Fruit fly (Drosophila melanogaster): ENCODE data around the gene btl.

The btl gene

DNA sequence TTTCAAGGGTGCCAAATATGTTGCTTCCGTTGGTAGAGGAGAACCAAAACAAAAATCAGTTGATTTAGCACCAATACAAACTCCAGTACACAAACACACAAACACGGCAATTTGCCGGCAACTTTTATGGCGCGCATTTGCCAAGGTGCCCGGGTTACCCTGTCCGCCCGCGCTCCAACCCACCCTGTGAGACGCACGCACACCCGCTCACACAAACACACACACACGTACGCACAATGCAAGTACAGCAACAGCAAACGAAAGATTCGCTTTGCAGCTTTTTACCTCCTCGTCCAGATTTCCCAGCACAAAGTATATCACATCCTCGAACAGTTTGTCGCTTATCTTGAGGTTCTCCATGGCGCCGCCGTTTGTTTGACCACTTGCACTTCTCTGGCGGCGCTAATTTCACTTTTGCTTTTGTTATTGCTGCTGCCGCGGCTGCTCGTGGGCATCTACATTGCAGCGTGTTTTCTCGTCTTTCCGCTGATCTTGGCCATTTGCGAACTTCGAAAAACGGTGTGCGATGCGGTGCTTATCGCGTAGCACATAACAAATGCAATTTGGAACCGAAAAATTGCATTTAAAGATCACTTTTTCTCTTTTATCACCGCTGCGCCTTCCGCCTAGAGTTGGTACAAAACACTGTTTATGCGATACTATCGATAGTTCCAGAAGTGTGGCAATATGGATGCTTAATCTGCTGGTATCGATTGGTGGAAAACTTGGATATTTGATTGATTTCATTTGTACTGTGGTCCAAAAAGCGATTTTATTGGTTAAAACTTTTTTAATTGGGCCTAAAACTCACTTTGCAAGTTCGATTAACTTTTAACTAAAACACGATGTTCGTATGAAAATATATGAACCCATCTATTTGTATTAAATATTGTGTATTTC, 46.8 kb upstream of the btl start, which contains the start of gene Ptip (continued):
- 0 out of 3 replicates have a peak, but pooled peaks have one; percentile 29 for TF ChIP-seq H15 (GFP tag; IDR thresholded peaks at IDR 0.05)
- TF ChIP-seq pb (GFP tag; optimal IDR thresholded peaks at IDR 0.05): peak; percentile 17
- TF ChIP-seq lilli (GFP tag; optimal IDR thresholded peaks at IDR 0.05): peak; percentile 1
- no peak for TF ChIP-seq ind (GFP tag; optimal IDR thresholded peaks at IDR 0.05)
- no peak for TF ChIP-seq Spps (tag; optimal IDR thresholded peaks at IDR 0.05)
- TF ChIP-seq gsb-n (tag; optimal IDR thresholded peaks at IDR 0.05): no peak
- TF ChIP-seq HLH54F (GFP tag; optimal IDR thresholded peaks at IDR 0.05): peak; percentile 26
- TF ChIP-seq CG14050 (GFP tag; IDR thresholded peaks at IDR 0.05): no peak
- TF ChIP-seq Hr39 (optimal IDR thresholded peaks at IDR 0.05): no peak
- peak; percentile 90 for TF ChIP-seq CG14860 (GFP tag; IDR thresholded peaks at IDR 0.05; ENCODE audit: partially characterized antibody)
- no peak for TF ChIP-seq Poxn (GFP tag; IDR thresholded peaks at IDR 0.05)
- no peak for TF ChIP-seq Dfd (GFP tag; optimal IDR thresholded peaks at IDR 0.05)
- no peak for TF ChIP-seq Fer3 (tag; optimal IDR thresholded peaks at IDR 0.05)
- TF ChIP-seq CG13287 (GFP tag; IDR thresholded peaks at IDR 0.05; ENCODE audit: partially characterized antibody): peak; percentile 95
- TF ChIP-seq Ets97D (GFP tag; optimal IDR thresholded peaks at IDR 0.05): peak; percentile 75
- no peak for TF ChIP-seq CG12071 (GFP tag; optimal IDR thresholded peaks at IDR 0.05)
- no peak for TF ChIP-seq CG3163 (GFP tag; optimal IDR thresholded peaks at IDR 0.05)
- TF ChIP-seq CG17361 (GFP tag; IDR thresholded peaks at IDR 0.05): no peak
- TF ChIP-seq CG15514 (GFP tag; optimal IDR thresholded peaks at IDR 0.05): peak; percentile 27
- TF ChIP-seq CHES-1-like (GFP tag; optimal IDR thresholded peaks at IDR 0.05): peak; percentile 62
- no peak for TF ChIP-seq CG7271 (tag; optimal IDR thresholded peaks at IDR 0.05)
- TF ChIP-seq CG33557 (GFP tag; optimal IDR thresholded peaks at IDR 0.05): peak; percentile 40
- TF ChIP-seq zfh2 (GFP tag; optimal IDR thresholded peaks at IDR 0.05): peak; percentile 47
- no peak for TF ChIP-seq CG2889 (GFP tag; IDR thresholded peaks at IDR 0.05)
- no peak for TF ChIP-seq CG1603 (tag; optimal IDR thresholded peaks at IDR 0.05)
- TF ChIP-seq ab (GFP tag; optimal IDR thresholded peaks at IDR 0.05): no peak
- no peak for TF ChIP-seq Hr3 (GFP tag; optimal IDR thresholded peaks at IDR 0.05)
- peak; percentile 99 for TF ChIP-seq amos (GFP tag; IDR thresholded peaks at IDR 0.05; ENCODE audit: partially characterized antibody)
- TF ChIP-seq CG2712 (tag; optimal IDR thresholded peaks at IDR 0.05): no peak
- TF ChIP-seq aop (GFP tag; IDR thresholded peaks at IDR 0.05): no peak
- TF ChIP-seq p53 (GFP tag; optimal IDR thresholded peaks at IDR 0.05): peak; percentile 8
- TF ChIP-seq CkIIα-i1 (GFP tag; IDR thresholded peaks at IDR 0.05): no peak
- no peak for TF ChIP-seq CG2678 (tag; optimal IDR thresholded peaks at IDR 0.05)
- no peak for TF ChIP-seq slp2 (GFP tag; optimal IDR thresholded peaks at IDR 0.05)
- no peak for TF ChIP-seq Ssrp (tag; optimal IDR thresholded peaks at IDR 0.05)
- TF ChIP-seq ssp (GFP tag; IDR thresholded peaks at IDR 0.05): no peak
- TF ChIP-seq Sox100B (GFP tag; optimal IDR thresholded peaks at IDR 0.05): no peak
- TF ChIP-seq Camta (GFP tag; optimal IDR thresholded peaks at IDR 0.05): no peak
- TF ChIP-seq sug (tag; optimal IDR thresholded peaks at IDR 0.05): peak; percentile 21
- TF ChIP-seq stwl (tag; optimal IDR thresholded peaks at IDR 0.05): peak; percentile 67
- peak; percentile 40 for TF ChIP-seq pfk (GFP tag; optimal IDR thresholded peaks at IDR 0.05)
- TF ChIP-seq CG16815 (GFP tag; optimal IDR thresholded peaks at IDR 0.05): no peak
- no peak for TF ChIP-seq Hr51 (GFP tag; optimal IDR thresholded peaks at IDR 0.05)
- no peak for TF ChIP-seq CG43689 (GFP tag; IDR thresholded peaks at IDR 0.05)
- no peak for TF ChIP-seq az2 (GFP tag; optimal IDR thresholded peaks at IDR 0.05)
- no peak for TF ChIP-seq hkb (optimal IDR thresholded peaks at IDR 0.05)
- TF ChIP-seq hkb (GFP tag; IDR thresholded peaks at IDR 0.05): peak; percentile 67
- no peak for TF ChIP-seq sens-2 (GFP tag; IDR thresholded peaks at IDR 0.05)
- peak; percentile 94 for TF ChIP-seq hb (GFP tag; IDR thresholded peaks at IDR 0.05; ENCODE audit: partially characterized antibody)
- TF ChIP-seq CG18262 (tag; optimal IDR thresholded peaks at IDR 0.05): no peak
